Worm (Caenorhabditis elegans) whole organism, L3 larva: ENCODE measurements around the gene gfat-1.

ENCODE experiments used
- R02D3.7 ChIP-seq: fragments of 150-350 bp; optimal IDR thresholded peaks from 2 replicates; lab custom pipeline; 2014; ENCODE audit warnings: missing biosample characterization, missing genetic modification characterization
- ZK546.5 ChIP-seq: sonication (generic microtip); optimal IDR thresholded peaks from 2 replicates; lab custom pipeline; 2017; ENCODE audit warnings: missing biosample characterization, missing genetic modification characterization
- ama-1 ChIP-seq: fragments of 150-350 bp; optimal IDR thresholded peaks from 2 replicates; lab custom pipeline; 2018
- ceh-28 ChIP-seq: fragments of 150-350 bp; optimal IDR thresholded peaks from 2 replicates; lab custom pipeline; 2014; ENCODE audit warnings: missing biosample characterization, missing genetic modification reagents, missing genetic modification characterization
- elt-2 ChIP-seq: sonication (generic microtip); optimal IDR thresholded peaks from 2 replicates; lab custom pipeline; 2016; ENCODE audit warnings: missing genetic modification reagents, mild to moderate bottlenecking, missing genetic modification characterization, missing compliant biosample characterization
- elt-3 ChIP-seq, 3 experiments: fragments of 150-350 bp in 1 of 3; sonication (generic microtip) in 2 of 3; optimal IDR thresholded peaks; 2 replicates in 2 of 3; 4 replicates in 1 of 3; lab custom pipeline; 2014 to 2017; ENCODE audit warnings: missing biosample characterization in 3 of 3, missing genetic modification characterization in 3 of 3
- fos-1 ChIP-seq: fragments of 150-350 bp; optimal IDR thresholded peaks from 2 replicates; lab custom pipeline; 2014; ENCODE audit warnings: missing biosample characterization, missing genetic modification characterization
- jun-1 ChIP-seq: fragments of 150-350 bp; optimal IDR thresholded peaks from 2 replicates; lab custom pipeline; 2014; ENCODE audit warnings: missing biosample characterization, missing genetic modification reagents, missing genetic modification characterization
- lin-15B ChIP-seq: fragments of 150-350 bp; optimal IDR thresholded peaks from 2 replicates; lab custom pipeline; 2014; ENCODE audit warnings: missing biosample characterization, missing genetic modification characterization
- nhr-237 ChIP-seq: fragments of 150-350 bp; optimal IDR thresholded peaks from 2 replicates; lab custom pipeline; 2014; ENCODE audit warnings: missing biosample characterization, missing genetic modification characterization
- nhr-77 ChIP-seq: fragments of 150-350 bp; optimal IDR thresholded peaks from 2 replicates; lab custom pipeline; 2014; ENCODE audit warnings: missing biosample characterization, missing genetic modification characterization
- pha-4 ChIP-seq: fragments of 150-350 bp; optimal IDR thresholded peaks from 2 replicates; lab custom pipeline; 2014; ENCODE audit warnings: missing biosample characterization, missing genetic modification reagents, missing genetic modification characterization
- pqm-1 ChIP-seq: fragments of 150-350 bp; optimal IDR thresholded peaks from 2 replicates; lab custom pipeline; 2017; ENCODE audit warnings: missing biosample characterization, missing genetic modification characterization, inconsistent platforms
- unc-62 ChIP-seq: fragments of 150-350 bp; sonication (generic microtip); optimal IDR thresholded peaks from 4 replicates; lab custom pipeline; 2014; ENCODE audit warnings: missing biosample characterization, missing genetic modification reagents, missing genetic modification characterization

DNA sequence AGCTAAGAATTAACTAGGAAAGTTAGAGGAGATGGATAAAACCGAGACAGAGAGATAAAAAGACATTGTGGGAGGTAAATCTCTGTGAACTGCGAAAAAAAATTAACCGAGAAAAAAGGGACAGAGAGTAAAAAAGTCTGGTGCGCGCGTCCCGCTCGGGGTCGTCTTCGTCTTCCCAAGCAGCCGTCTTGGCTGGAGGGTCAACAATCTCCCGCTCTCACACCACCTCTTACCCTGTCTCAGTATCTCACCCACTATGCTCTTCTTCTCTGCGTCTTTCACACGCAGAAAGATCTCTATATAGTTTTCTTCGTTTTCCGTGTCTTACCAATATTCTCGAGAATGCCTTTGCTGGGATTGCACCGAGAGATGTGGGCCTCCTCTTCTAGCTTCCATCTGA lies 37.5 kb upstream of the gfat-1 start:
- TF ChIP-seq R02D3.7 (tag; lab: Kevin White, UChicago) (no peak), ZK546.5 (tag; lab: Kevin White, UChicago) (no peak), ama-1 (lab: Kevin White, UChicago) (peak; percentile 61), lin-15B (tag; lab: Kevin White, UChicago) (no peak), elt-3 (tag; optimal IDR thresholded peaks at IDR 0.05; lab: Kevin White, UChicago) (no peak), ceh-28 (peak; percentile 17), jun-1 (tag; lab: Kevin White, UChicago) (no peak), elt-2 (peak; percentile 5), nhr-237 (tag; lab: Kevin White, UChicago) (no peak), nhr-77 (tag; lab: Kevin White, UChicago) (no peak), unc-62 (GFP tag; lab: Kevin White, UChicago) (no peak), pha-4 (tag; lab: Kevin White, UChicago) (peak; percentile 76), fos-1 (tag; lab: Kevin White, UChicago) (no peak), pqm-1 (tag; lab: Kevin White, UChicago) (no peak)
